Fruit fly (Drosophila melanogaster) whole organism, adult: Measurements from ENCODE around the gene CG5910.

ENCODE experiments used
- CG11617 ChIP-seq: fragments of 200-800 bp; sonication (Bioruptor generic); optimal IDR thresholded peaks from 2 replicates; lab custom pipeline; 2017; ENCODE audit warnings: mild to moderate bottlenecking, missing biosample characterization, missing genetic modification reagents, missing genetic modification characterization
- CG12768 ChIP-seq: fragments of 200-800 bp; sonication (Bioruptor generic); optimal IDR thresholded peaks from 2 replicates; lab custom pipeline; 2017; ENCODE audit warnings: missing biosample characterization, missing genetic modification characterization, mild to moderate bottlenecking, moderate library complexity, missing genetic modification reagents
- CG14711 ChIP-seq: fragments of 200-800 bp; sonication (Bioruptor generic); optimal IDR thresholded peaks from 2 replicates; lab custom pipeline; 2018; ENCODE audit warnings: missing biosample characterization, mild to moderate bottlenecking, missing genetic modification characterization, moderate library complexity
- CG1620 ChIP-seq: fragments of 200-800 bp; sonication (Bioruptor generic); optimal IDR thresholded peaks from 2 replicates; lab custom pipeline; 2016; ENCODE audit warnings: missing biosample characterization, missing genetic modification characterization
- CG33017 ChIP-seq: fragments of 200-800 bp; sonication (Bioruptor generic); optimal IDR thresholded peaks from 2 replicates; lab custom pipeline; 2018; ENCODE audit warnings: missing biosample characterization, mild to moderate bottlenecking, missing genetic modification characterization, moderate library complexity
- CG5204 ChIP-seq: fragments of 200-800 bp; sonication (Bioruptor generic); optimal IDR thresholded peaks from 2 replicates; lab custom pipeline; 2016; ENCODE audit warnings: missing biosample characterization, missing genetic modification characterization
- CG7045 ChIP-seq: fragments of 200-800 bp; sonication (Bioruptor generic); optimal IDR thresholded peaks from 2 replicates; lab custom pipeline; 2017; ENCODE audit warnings: missing biosample characterization, mild to moderate bottlenecking, missing genetic modification characterization
- CG7101 ChIP-seq: fragments of 200-800 bp; sonication (Bioruptor generic); optimal IDR thresholded peaks from 2 replicates; lab custom pipeline; 2018; ENCODE audit warnings: missing biosample characterization, mild to moderate bottlenecking, missing genetic modification characterization, moderate library complexity
- Clk ChIP-seq: fragments of 200-800 bp; sonication (Bioruptor generic); optimal IDR thresholded peaks from 2 replicates; lab custom pipeline; 2017; ENCODE audit warnings: missing biosample characterization, missing genetic modification characterization
- Crg-1 ChIP-seq: fragments of 200-800 bp; sonication (Bioruptor generic); optimal IDR thresholded peaks from 2 replicates; lab custom pipeline; 2016; ENCODE audit warnings: missing biosample characterization, missing genetic modification characterization
- Hr96 ChIP-seq: fragments of 200-800 bp; sonication (Bioruptor generic); optimal IDR thresholded peaks from 2 replicates; lab custom pipeline; 2016; ENCODE audit warnings: missing biosample characterization, missing genetic modification characterization
- Mnt ChIP-seq: fragments of 200-800 bp; sonication (Bioruptor generic); optimal IDR thresholded peaks from 2 replicates; lab custom pipeline; 2016; ENCODE audit warnings: missing biosample characterization, mild to moderate bottlenecking, missing genetic modification characterization
- bab1 ChIP-seq: fragments of 200-800 bp; sonication (Bioruptor generic); optimal IDR thresholded peaks from 3 replicates; lab custom pipeline; 2019; ENCODE audit warnings: missing biosample characterization, mild to moderate bottlenecking, missing genetic modification characterization, moderate library complexity
- cic ChIP-seq: fragments of 200-800 bp; sonication (Bioruptor generic); optimal IDR thresholded peaks from 2 replicates; lab custom pipeline; 2017; ENCODE audit warnings: missing biosample characterization, mild to moderate bottlenecking, missing genetic modification characterization, moderate library complexity
- cnc ChIP-seq, 2 experiments: fragments of >200 bp; optimal IDR thresholded peaks; 2 replicates each; lab custom pipeline; 2017
- kay ChIP-seq: fragments of 200-800 bp; sonication (Bioruptor generic); peaks from one replicate; lab custom pipeline; 2016; ENCODE audit warnings: missing biosample characterization, missing genetic modification characterization, borderline replicate concordance
- ovo ChIP-seq: fragments of 200-800 bp; sonication (Bioruptor generic); optimal IDR thresholded peaks from 2 replicates; lab custom pipeline; 2016; ENCODE audit warnings: missing biosample characterization, missing genetic modification characterization
- pad ChIP-seq: fragments of 200-800 bp; sonication (Bioruptor generic); optimal IDR thresholded peaks from 3 replicates; lab custom pipeline; 2017; ENCODE audit warnings: missing biosample characterization, missing genetic modification characterization, mild to moderate bottlenecking, moderate library complexity, missing genetic modification reagents
- tj ChIP-seq: fragments of 200-800 bp; sonication (Bioruptor generic); optimal IDR thresholded peaks from 3 replicates; lab custom pipeline; 2017; ENCODE audit warnings: missing biosample characterization, mild to moderate bottlenecking, missing genetic modification characterization, moderate library complexity
- toe ChIP-seq: fragments of 200-800 bp; sonication (Bioruptor generic); optimal IDR thresholded peaks from 2 replicates; lab custom pipeline; 2016; ENCODE audit warnings: missing biosample characterization, missing genetic modification characterization

Gene CG5910

DNA sequence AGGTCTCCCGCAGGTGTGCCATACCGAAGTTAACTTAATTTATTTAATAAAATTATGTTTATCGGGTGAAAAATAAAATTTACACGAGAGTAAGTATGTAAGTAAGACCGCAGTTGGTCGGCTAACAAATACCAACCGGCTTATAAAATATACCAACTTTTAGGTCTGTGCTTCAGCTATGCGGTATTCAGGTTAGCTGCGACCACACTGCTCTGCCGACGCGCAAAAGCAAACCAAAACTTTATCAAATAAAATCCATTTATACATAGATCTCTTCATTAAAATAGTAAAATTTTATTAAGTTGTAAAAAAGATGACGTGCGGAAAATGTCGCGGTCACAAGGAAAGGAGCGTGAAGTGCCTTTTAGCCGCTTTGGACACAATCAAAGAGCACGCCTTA, 6.2 kb upstream of the CG5910 start, which contains the start of the genes mRpL15 and CtIP:
mRpL15 (minus strand) TSS at position 141 of the 400 bp plus-strand sequence.
CtIP (plus strand) TSS at position 182 of the 400 bp plus-strand sequence.
- TF ChIP-seq kay (no peak), CG14711 (tag; lab: Kevin White, UChicago) (no peak), Mnt (peak; percentile 16)

DNA sequence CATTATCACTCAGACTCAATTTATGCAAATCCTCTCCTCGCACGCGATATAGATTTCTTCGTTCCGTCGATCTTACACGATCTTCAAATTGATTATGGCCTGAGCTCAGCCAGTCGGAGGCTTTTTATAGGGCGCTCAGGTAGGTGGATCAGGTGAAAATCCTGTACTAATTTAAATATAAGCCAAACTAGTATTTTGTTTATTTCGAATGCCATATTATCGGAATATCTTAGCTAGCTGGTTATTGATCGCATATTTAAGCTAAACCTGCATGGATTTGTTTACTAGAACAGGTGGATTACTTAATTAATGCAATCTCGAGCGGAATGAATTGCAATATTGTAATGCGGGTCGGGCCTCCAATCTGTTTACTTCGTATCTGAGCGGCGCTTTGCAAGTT, 2.4 kb upstream of the CG5910 start, which contains the start of gene Hpd:
Hpd (minus strand) TSS at position 101 of the 400 bp plus-strand sequence.
- TF ChIP-seq CG12768 (GFP tag; lab: Kevin White, UChicago) = no peak
- TF ChIP-seq CG5204 (GFP tag; lab: Kevin White, UChicago) = no peak
- no peak for TF ChIP-seq CG33017 (tag; lab: Kevin White, UChicago)
- TF ChIP-seq cic (GFP tag; lab: Kevin White, UChicago) = no peak
- TF ChIP-seq toe (GFP tag; lab: Kevin White, UChicago) = no peak
- TF ChIP-seq Clk = no peak
- no peak for TF ChIP-seq bab1 (GFP tag; lab: Kevin White, UChicago)
- TF ChIP-seq Hr96 = no peak
- no peak for TF ChIP-seq CG1620 (GFP tag; lab: Kevin White, UChicago)
- no peak for TF ChIP-seq kay
- TF ChIP-seq Mnt = no peak
- TF ChIP-seq CG7045 (GFP tag; lab: Kevin White, UChicago) = no peak

DNA sequence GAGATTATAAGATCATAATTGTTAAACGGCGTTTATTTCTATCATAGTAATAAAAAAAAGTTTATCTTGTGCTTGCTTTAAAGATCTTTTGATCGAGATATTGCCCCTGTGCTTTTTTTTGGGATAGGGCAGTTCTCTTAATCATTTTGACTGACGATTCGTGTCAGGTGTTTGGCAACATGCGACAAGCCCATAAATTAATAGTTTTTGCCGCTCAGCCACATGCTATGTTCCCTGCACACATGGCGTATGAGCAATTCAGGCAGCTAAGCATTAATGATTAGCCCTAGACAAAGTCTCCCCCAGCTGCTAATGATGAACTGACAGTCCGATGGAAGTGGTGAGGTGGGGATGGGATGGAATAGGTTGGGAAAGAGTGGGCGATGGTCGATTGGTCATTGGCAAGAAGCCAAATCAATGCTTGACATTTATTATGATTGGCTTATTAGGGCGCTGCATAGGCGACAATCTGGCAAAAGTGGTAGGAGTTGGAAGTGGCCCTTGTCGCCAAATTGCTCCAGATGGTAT, 1.3 kb upstream of the CG5910 start:
- TF ChIP-seq Mnt (no peak), ovo (no peak), Clk (no peak), toe (GFP tag; lab: Kevin White, UChicago) (no peak), cic (GFP tag; lab: Kevin White, UChicago) (no peak), CG12768 (GFP tag; lab: Kevin White, UChicago) (no peak), CG7101 (tag; lab: Kevin White, UChicago) (no peak)

DNA sequence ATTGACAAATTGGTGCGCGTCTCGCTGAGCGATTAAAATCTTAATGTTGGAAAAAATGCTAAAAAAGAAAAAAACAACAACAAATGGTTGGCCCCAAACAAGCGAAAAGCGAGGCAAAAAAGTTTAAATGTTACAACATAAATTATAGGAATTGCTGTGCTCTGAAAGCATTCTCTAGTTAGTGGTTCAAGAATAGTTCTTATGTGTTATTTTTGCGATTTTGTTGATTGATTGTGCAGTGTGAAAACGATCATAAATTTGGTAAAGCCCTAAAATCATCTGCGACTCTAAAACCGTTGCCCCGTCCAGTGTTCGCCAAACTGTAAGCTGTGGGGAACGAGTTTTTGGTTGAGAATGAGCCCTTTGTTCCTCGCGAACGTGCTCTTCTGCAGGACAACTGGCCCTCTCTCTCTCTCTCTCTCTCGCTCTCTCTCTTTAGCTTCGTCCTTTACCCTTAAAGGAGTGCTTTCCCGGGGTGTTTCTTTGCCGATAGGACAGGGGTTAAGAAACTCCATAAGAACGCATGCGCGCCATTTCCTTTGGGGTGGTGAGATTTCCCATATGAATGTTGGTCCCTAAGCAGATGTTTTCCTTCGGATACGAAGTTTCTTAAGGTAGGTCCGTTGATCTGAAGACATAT, 575 bp downstream of the CG5910 start:
- TF ChIP-seq CG5204 (GFP tag; lab: Kevin White, UChicago) (no peak), Crg-1 (GFP tag; lab: Kevin White, UChicago) (no peak), Hr96 (no peak)

DNA sequence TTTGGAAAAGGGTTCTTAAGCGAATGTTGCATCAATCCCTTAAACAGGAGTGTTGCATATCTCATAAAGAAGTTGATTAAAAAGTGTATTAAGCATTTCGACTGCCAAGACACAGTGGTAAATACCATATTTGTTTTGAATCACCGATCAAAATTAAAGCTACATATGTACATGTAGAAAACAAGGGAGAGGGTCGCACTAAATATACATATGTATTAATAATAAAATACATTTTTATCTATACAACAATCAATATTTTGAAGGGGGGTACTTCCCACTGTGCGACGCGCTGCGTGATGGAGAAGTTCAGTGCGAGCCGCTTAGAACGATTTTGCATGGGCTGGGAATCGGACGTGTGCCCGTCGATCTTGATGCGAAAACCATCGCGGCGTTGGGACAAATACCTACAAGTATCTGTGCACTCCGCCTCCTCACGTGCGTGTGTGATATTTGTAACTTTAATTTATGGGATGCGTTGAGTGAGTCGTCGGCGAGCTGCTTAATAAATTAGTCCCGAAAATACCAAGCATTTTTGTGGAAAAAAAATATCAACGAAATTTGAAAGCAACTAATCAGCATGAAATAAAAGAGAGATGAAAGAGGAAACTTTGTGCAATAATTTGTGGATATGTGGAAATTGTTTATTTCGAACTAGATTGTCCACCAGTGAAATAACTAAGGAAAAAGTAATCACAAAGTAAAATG, 2.7 kb downstream of the CG5910 start:
- peak; percentile 32 for TF ChIP-seq CG5204 (GFP tag; lab: Kevin White, UChicago)
- TF ChIP-seq cic (GFP tag; lab: Kevin White, UChicago) = peak; percentile 9
- peak; percentile 86 for TF ChIP-seq kay
- TF ChIP-seq bab1 (GFP tag; lab: Kevin White, UChicago) = peak; percentile 68
- peak; percentile 18 for TF ChIP-seq CG1620 (GFP tag; lab: Kevin White, UChicago)
- TF ChIP-seq ovo = no peak
- peak; percentile 91 for TF ChIP-seq CG12768 (GFP tag; lab: Kevin White, UChicago)
- TF ChIP-seq CG7101 (tag; lab: Kevin White, UChicago) = peak; percentile 90
- TF ChIP-seq CG14711 (tag; lab: Kevin White, UChicago) = peak; percentile 85
- peak; percentile 8 for TF ChIP-seq toe (GFP tag; lab: Kevin White, UChicago)
- peak; percentile 49 for TF ChIP-seq Clk
- peak; percentile 41 for TF ChIP-seq tj (GFP tag; lab: Kevin White, UChicago)
- TF ChIP-seq CG7045 (GFP tag; lab: Kevin White, UChicago) = peak; percentile 76
- TF ChIP-seq Hr96 = peak; percentile 61
- TF ChIP-seq cnc (optimal IDR thresholded peaks at IDR 0.05; lab: Kevin White, UChicago) = no peak
- TF ChIP-seq pad (GFP tag; lab: Kevin White, UChicago) = peak; percentile 41
- peak; percentile 88 for TF ChIP-seq CG11617
- peak; percentile 57 for TF ChIP-seq Mnt
- peak; percentile 89 for TF ChIP-seq CG33017 (tag; lab: Kevin White, UChicago)
- TF ChIP-seq Crg-1 (GFP tag; lab: Kevin White, UChicago) = peak; percentile 3

DNA sequence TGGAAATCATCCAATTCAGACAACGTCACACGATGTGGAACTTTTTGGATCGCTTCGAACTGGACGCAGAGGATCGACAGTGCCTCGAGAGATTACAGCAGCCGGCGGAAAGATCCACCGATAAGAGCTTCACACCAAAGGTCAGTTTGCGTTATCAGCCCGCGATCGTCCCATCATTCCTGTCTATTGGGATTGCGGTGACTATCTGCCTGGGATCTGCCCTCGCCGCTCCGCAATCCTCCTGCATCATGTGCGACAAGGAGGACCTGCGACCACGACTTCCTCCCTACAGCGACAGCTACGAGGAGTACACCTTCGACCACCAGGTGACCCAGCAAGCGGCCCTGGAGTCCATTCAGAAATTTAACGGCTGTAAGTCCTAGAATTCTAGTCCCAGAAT, 3.8 kb downstream of the CG5910 start:
- TF ChIP-seq CG12768 (GFP tag; lab: Kevin White, UChicago) (no peak), Mnt (peak; percentile 34), cic (GFP tag; lab: Kevin White, UChicago) (peak; percentile 36), cnc (optimal IDR thresholded peaks at IDR 0.05; lab: Kevin White, UChicago) (no peak)

DNA sequence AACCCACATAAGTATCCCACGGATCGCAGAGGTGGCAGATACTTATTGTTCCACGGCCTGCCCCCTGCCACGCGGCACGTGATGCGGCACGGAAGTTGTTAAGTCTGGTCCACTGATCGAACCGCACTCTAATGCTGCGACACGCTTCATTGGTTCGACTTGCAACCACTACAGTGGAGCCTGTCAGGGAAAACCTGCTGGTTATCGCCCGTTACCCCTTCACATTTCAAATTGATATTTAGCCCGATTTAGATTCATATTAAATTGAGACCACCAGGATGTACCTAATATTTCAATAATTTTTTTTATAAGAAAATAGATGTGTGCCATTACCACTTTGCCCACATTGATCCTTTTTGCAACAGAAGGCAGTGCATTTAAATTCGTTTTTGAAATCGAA, 5.1 kb downstream of the CG5910 start:
- TF ChIP-seq CG7045 (GFP tag; lab: Kevin White, UChicago) = no peak
- TF ChIP-seq Crg-1 (GFP tag; lab: Kevin White, UChicago) = no peak
- no peak for TF ChIP-seq CG14711 (tag; lab: Kevin White, UChicago)
